Fruit fly (Drosophila melanogaster) whole organism, prepupa: ENCODE results near the gene Fer3HCH.
A peak's percentile ranks its signal among the peaks of the same experiment; 100 is the strongest.

Experiments used
- Blimp-1 ChIP-seq: fragments of 200-800 bp; sonication (Bioruptor generic); optimal IDR thresholded peaks from 3 replicates; lab custom pipeline; 2017; ENCODE audit warnings: missing biosample characterization, missing genetic modification characterization, mild to moderate bottlenecking, moderate library complexity, missing genetic modification reagents
- CG10631 ChIP-seq: fragments of 200-800 bp; sonication (Bioruptor generic); optimal IDR thresholded peaks from 2 replicates; lab custom pipeline; 2016; ENCODE audit warnings: missing biosample characterization, missing genetic modification characterization
- CG10669 ChIP-seq: fragments of 200-800 bp; sonication (Bioruptor generic); optimal IDR thresholded peaks from 3 replicates; lab custom pipeline; 2018; ENCODE audit warnings: missing biosample characterization, mild to moderate bottlenecking, missing genetic modification characterization, moderate library complexity
- CG11294 ChIP-seq: fragments of 200-800 bp; sonication (Bioruptor generic); IDR thresholded peaks from 2 replicates; pipeline ENCODE4 v1.3.6; 2022; ENCODE audit warnings: missing biosample characterization, missing genetic modification characterization
- CG1621 ChIP-seq: fragments of 200-800 bp; sonication (Bioruptor generic); optimal IDR thresholded peaks from 3 replicates; lab custom pipeline; 2018; ENCODE audit warnings: missing biosample characterization, mild to moderate bottlenecking, missing genetic modification characterization
- CG3032 ChIP-seq: fragments of 200-800 bp; optimal IDR thresholded peaks from 2 replicates; lab custom pipeline; 2019; ENCODE audit warnings: missing biosample characterization, mild to moderate bottlenecking, missing genetic modification characterization, moderate library complexity
- CG32006 ChIP-seq: fragments of 200-800 bp; sonication (Bioruptor generic); optimal IDR thresholded peaks from 3 replicates; lab custom pipeline; 2017; ENCODE audit warnings: missing biosample characterization, mild to moderate bottlenecking, missing genetic modification characterization
- CG3919 ChIP-seq: fragments of 200-800 bp; sonication (Bioruptor generic); optimal IDR thresholded peaks from 3 replicates; lab custom pipeline; 2016; ENCODE audit warnings: missing biosample characterization, missing genetic modification characterization
- CG6163 ChIP-seq: fragments of 200-800 bp; sonication (Bioruptor generic); IDR thresholded peaks from 3 replicates; pipeline ENCODE4 v1.3.6; 2022; ENCODE audit warnings: missing biosample characterization, missing genetic modification characterization
- CG6276 ChIP-seq: fragments of 200-800 bp; sonication (Bioruptor generic); optimal IDR thresholded peaks from 2 replicates; lab custom pipeline; 2017; ENCODE audit warnings: missing biosample characterization, mild to moderate bottlenecking, missing genetic modification characterization
- CG6792 ChIP-seq: fragments of 200-800 bp; sonication (Bioruptor generic); optimal IDR thresholded peaks from 3 replicates; lab custom pipeline; 2016; ENCODE audit warnings: missing biosample characterization, missing genetic modification characterization
- CG6808 ChIP-seq: fragments of 200-800 bp; sonication (Bioruptor generic); optimal IDR thresholded peaks from 3 replicates; lab custom pipeline; 2017; ENCODE audit warnings: missing biosample characterization, missing genetic modification characterization, mild to moderate bottlenecking, moderate library complexity, missing genetic modification reagents
- CG6854 ChIP-seq: fragments of 200-800 bp; sonication (Bioruptor generic); optimal IDR thresholded peaks from 2 replicates; lab custom pipeline; 2017; ENCODE audit warnings: missing biosample characterization, mild to moderate bottlenecking, missing genetic modification characterization
- CG7368 ChIP-seq: fragments of 200-800 bp; sonication (Bioruptor generic); optimal IDR thresholded peaks from 3 replicates; lab custom pipeline; 2016; ENCODE audit warnings: missing biosample characterization, missing genetic modification characterization
- CG8119 ChIP-seq: fragments of 200-800 bp; sonication (Bioruptor generic); IDR thresholded peaks from 3 replicates; pipeline ENCODE4 v1.3.6; 2022; ENCODE audit warnings: missing biosample characterization, missing genetic modification characterization
- CG8319 ChIP-seq: fragments of 200-800 bp; sonication (Bioruptor generic); optimal IDR thresholded peaks from 3 replicates; lab custom pipeline; 2016; ENCODE audit warnings: missing biosample characterization, missing genetic modification characterization
- CG8632 ChIP-seq: fragments of 200-800 bp; sonication (Bioruptor generic); optimal IDR thresholded peaks from 3 replicates; lab custom pipeline; 2016; ENCODE audit warnings: missing biosample characterization, missing genetic modification characterization
- CG9139 ChIP-seq: fragments of 200-800 bp; sonication (Bioruptor generic); optimal IDR thresholded peaks from 3 replicates; lab custom pipeline; 2017; ENCODE audit warnings: missing biosample characterization, mild to moderate bottlenecking, missing genetic modification characterization
- Eip75B ChIP-seq: fragments of 200-800 bp; sonication (Bioruptor generic); optimal IDR thresholded peaks from 3 replicates; lab custom pipeline; 2016; ENCODE audit warnings: missing biosample characterization, missing genetic modification characterization
- Eip78C ChIP-seq: fragments of 200-800 bp; sonication (Bioruptor generic); peaks from one replicate; lab custom pipeline; 2016; ENCODE audit warnings: missing biosample characterization, missing genetic modification characterization
- Ets21C ChIP-seq: fragments of 200-800 bp; sonication (Bioruptor generic); optimal IDR thresholded peaks from 3 replicates; lab custom pipeline; 2016; ENCODE audit warnings: missing biosample characterization, missing genetic modification characterization
- Hr38 ChIP-seq: sonication (Bioruptor generic); optimal IDR thresholded peaks from 2 replicates; lab custom pipeline; 2016; ENCODE audit warnings: missing biosample characterization, missing genetic modification characterization
- Hr4 ChIP-seq: fragments of 200-800 bp; sonication (Bioruptor generic); optimal IDR thresholded peaks from 3 replicates; lab custom pipeline; 2016; ENCODE audit warnings: missing biosample characterization, missing genetic modification characterization
- Lpt ChIP-seq: fragments of 200-800 bp; sonication (Bioruptor generic); optimal IDR thresholded peaks from 3 replicates; lab custom pipeline; 2016; ENCODE audit warnings: missing biosample characterization, missing genetic modification characterization
- Met ChIP-seq: fragments of 200-800 bp; sonication (Bioruptor generic); optimal IDR thresholded peaks from 3 replicates; lab custom pipeline; 2016; ENCODE audit warnings: missing biosample characterization, missing genetic modification characterization
- OdsH ChIP-seq: fragments of 200-800 bp; sonication (Bioruptor generic); optimal IDR thresholded peaks from 3 replicates; lab custom pipeline; 2016; ENCODE audit warnings: missing biosample characterization, missing genetic modification characterization
- Sox102F ChIP-seq: fragments of 200-800 bp; sonication (Bioruptor generic); optimal IDR thresholded peaks from 2 replicates; lab custom pipeline; 2016; ENCODE audit warnings: missing biosample characterization, mild to moderate bottlenecking, missing genetic modification characterization
- Sox14 ChIP-seq: fragments of 200-800 bp; sonication (Bioruptor generic); optimal IDR thresholded peaks from 3 replicates; lab custom pipeline; 2016; ENCODE audit warnings: missing biosample characterization, missing genetic modification characterization
- Sox15 ChIP-seq: fragments of 200-800 bp; sonication (Bioruptor generic); optimal IDR thresholded peaks from 3 replicates; lab custom pipeline; 2016; ENCODE audit warnings: missing biosample characterization, missing genetic modification characterization
- achi ChIP-seq: fragments of 200-800 bp; sonication (Bioruptor generic); optimal IDR thresholded peaks from 3 replicates; lab custom pipeline; 2016; ENCODE audit warnings: missing biosample characterization, missing genetic modification characterization
- acj6 ChIP-seq: fragments of 200-800 bp; sonication (Bioruptor generic); optimal IDR thresholded peaks from 3 replicates; lab custom pipeline; 2016; ENCODE audit warnings: missing biosample characterization, missing genetic modification characterization
- dsx ChIP-seq: fragments of 200-800 bp; optimal IDR thresholded peaks from 3 replicates; lab custom pipeline; 2019; ENCODE audit warnings: missing biosample characterization, mild to moderate bottlenecking, missing genetic modification characterization, moderate library complexity; ENCODE audit not compliant: poor library complexity, severe bottlenecking
- esn ChIP-seq: fragments of 200-800 bp; sonication (Bioruptor generic); optimal IDR thresholded peaks from 2 replicates; lab custom pipeline; 2016; ENCODE audit warnings: missing biosample characterization, mild to moderate bottlenecking, missing genetic modification characterization, moderate library complexity
- fd59A ChIP-seq: fragments of 200-800 bp; sonication (Bioruptor generic); optimal IDR thresholded peaks from 2 replicates; lab custom pipeline; 2017; ENCODE audit warnings: missing biosample characterization, mild to moderate bottlenecking, missing genetic modification characterization, missing genetic modification reagents
- fd85E ChIP-seq: fragments of 200-800 bp; sonication (Bioruptor generic); optimal IDR thresholded peaks from 3 replicates; lab custom pipeline; 2016; ENCODE audit warnings: missing biosample characterization, missing genetic modification characterization
- fkh ChIP-seq: fragments of 200-800 bp; sonication (Bioruptor generic); optimal IDR thresholded peaks from 3 replicates; lab custom pipeline; 2017; ENCODE audit warnings: missing biosample characterization, mild to moderate bottlenecking, missing genetic modification characterization, moderate library complexity
- pdm3 ChIP-seq: fragments of 200-800 bp; sonication (Bioruptor generic); optimal IDR thresholded peaks from 3 replicates; lab custom pipeline; 2016; ENCODE audit warnings: missing biosample characterization, missing genetic modification characterization
- salr ChIP-seq, 2 experiments: fragments of 200-800 bp; sonication (Bioruptor generic); optimal IDR thresholded peaks; 3 replicates each; lab custom pipeline; 2016 to 2018; ENCODE audit warnings: missing biosample characterization in 2 of 2, missing genetic modification characterization in 2 of 2, mild to moderate bottlenecking in 1 of 2
- ss ChIP-seq, 2 experiments: fragments of 200-800 bp; sonication (Bioruptor generic); optimal IDR thresholded peaks; 2 replicates in 1 of 2; 3 replicates in 1 of 2; lab custom pipeline; 2017 to 2018; ENCODE audit warnings: mild to moderate bottlenecking in 2 of 2, missing biosample characterization in 2 of 2, missing genetic modification characterization in 2 of 2, moderate library complexity in 1 of 2
- svp ChIP-seq: fragments of 200-800 bp; sonication (Bioruptor generic); peaks from one replicate; lab custom pipeline; 2016; ENCODE audit warnings: missing biosample characterization, missing genetic modification characterization
- topi ChIP-seq: fragments of 200-800 bp; sonication (Bioruptor generic); optimal IDR thresholded peaks from 3 replicates; lab custom pipeline; 2016; ENCODE audit warnings: missing biosample characterization, missing genetic modification characterization

Gene Fer3HCH

DNA sequence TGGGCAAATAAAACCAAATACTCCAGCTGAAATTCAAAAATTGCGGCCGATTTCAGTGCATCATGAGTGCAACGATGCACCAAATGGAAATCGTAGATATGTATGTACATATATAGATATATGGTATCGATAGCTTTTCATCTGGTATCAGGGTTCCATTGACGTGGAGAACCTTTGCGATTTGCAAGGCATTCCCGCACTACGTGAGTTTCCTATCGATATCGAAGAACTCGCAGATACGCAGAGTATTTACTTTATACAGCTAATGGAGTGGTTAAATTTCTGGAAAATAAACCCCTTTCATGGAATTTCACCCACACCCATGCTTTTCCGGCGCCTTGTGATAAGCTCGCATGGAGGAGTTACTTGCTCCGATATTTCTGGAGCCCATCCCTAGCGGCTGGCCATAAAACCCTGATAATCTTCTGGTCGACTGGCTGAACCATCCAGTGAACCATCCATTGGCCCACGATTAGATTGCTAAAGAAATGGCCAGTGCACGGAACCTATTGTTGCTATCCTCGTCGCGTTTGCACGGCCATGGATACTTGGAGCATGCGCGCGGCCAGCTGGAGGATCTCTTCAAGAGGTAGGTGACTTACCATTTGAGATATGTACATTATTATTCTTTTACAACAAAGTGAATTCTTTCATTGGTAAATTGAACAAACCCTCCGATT is 13.8 kb downstream of the Fer3HCH start, which contains the start of gene CG2200 (continued):
- TF ChIP-seq fd85E (GFP tag; lab: Kevin White, UChicago) (peak; percentile 36), salr (GFP tag; optimal IDR thresholded peaks at IDR 0.05; lab: Kevin White, UChicago) (peak in 1 of 2 experiments; percentile 19), esn (GFP tag; lab: Kevin White, UChicago) (peak; percentile 84), CG11294 (GFP tag; lab: Robert Waterston, UW) (peak; percentile 53; the same call in 1 of the 2 replicates), Hr4 (GFP tag; lab: Kevin White, UChicago) (peak; percentile 70), CG7368 (GFP tag; lab: Kevin White, UChicago) (peak; percentile 71), Ets21C (GFP tag; lab: Kevin White, UChicago) (peak; percentile 72), OdsH (peak; percentile 71), CG6854 (GFP tag; lab: Kevin White, UChicago) (peak; percentile 29), Eip75B (GFP tag; lab: Kevin White, UChicago) (peak; percentile 64), CG6792 (GFP tag; lab: Kevin White, UChicago) (peak; percentile 76), CG10669 (GFP tag; lab: Kevin White, UChicago) (peak; percentile 58), CG1621 (peak; percentile 38), Eip78C (GFP tag; lab: Kevin White, UChicago) (peak; percentile 88), CG6163 (GFP tag; lab: Robert Waterston, UW) (peak; percentile 70), CG3032 (peak; percentile 66), Hr38 (GFP tag; lab: Kevin White, UChicago) (no peak), topi (GFP tag; lab: Kevin White, UChicago) (peak; percentile 78), CG8119 (GFP tag; lab: Robert Waterston, UW) (peak; percentile 57; the same call in 2 of the 3 replicates), CG6808 (GFP tag; lab: Kevin White, UChicago) (peak; percentile 63), pdm3 (GFP tag; lab: Kevin White, UChicago) (peak; percentile 81), ss (GFP tag; optimal IDR thresholded peaks at IDR 0.05; lab: Kevin White, UChicago) (no peak), CG6276 (GFP tag; lab: Kevin White, UChicago) (no peak), CG8632 (peak; percentile 57), Sox102F (GFP tag; lab: Kevin White, UChicago) (peak; percentile 82), dsx (peak; percentile 22), svp (GFP tag; lab: Kevin White, UChicago) (peak; percentile 93), Blimp-1 (GFP tag; lab: Kevin White, UChicago) (peak; percentile 2), CG8319 (GFP tag; lab: Kevin White, UChicago) (peak; percentile 59)

DNA sequence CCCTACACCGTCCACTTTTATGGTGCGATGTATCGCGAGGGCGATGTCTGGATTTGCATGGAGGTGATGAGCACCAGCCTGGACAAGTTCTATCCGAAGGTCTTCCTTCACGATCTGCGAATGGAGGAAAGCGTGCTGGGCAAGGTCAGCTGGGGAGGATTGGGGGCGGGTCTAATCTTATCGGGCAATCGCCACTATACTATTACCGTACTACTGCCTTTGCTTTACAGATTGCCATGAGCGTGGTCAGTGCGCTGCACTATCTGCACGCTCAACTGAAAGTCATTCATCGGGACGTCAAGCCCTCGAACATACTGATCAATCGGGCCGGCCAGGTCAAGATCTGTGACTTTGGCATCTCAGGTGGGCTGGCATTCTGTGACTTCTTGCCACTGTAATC is 16.1 kb downstream of the Fer3HCH start:
- TF ChIP-seq CG9139 (GFP tag; lab: Kevin White, UChicago) = no peak
- TF ChIP-seq CG8319 (GFP tag; lab: Kevin White, UChicago) = no peak
- TF ChIP-seq CG32006 (GFP tag; lab: Kevin White, UChicago) = no peak

DNA sequence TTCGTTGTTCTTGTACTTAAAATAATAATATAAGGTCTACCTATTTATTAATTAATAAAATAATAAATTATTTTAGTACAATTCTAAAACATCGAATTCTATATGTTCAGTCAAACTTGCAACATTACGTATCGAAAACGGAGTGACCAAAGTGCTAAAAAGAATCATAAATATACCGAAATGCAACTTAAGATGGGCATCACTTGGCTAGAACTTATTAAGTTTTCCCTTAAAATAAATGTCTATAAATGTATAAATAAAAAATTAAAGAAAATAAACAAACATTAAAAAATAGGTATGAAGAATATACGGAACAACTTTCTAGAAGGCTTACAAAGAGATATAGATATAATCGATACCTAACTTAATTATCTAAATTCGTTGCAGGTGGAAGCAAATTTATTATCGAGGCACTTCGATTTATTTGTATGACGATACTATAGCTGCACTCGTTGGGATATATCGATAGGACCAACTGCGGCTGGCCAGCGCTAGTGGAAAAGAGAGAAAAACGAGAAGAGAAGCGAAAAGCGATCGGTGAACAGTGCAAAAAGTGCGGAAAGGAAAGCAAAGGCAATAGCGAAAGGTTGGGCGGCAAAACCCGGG is 17.2 kb downstream of the Fer3HCH start, which contains the start of gene lic:
lic (plus strand) TSS at position 490 of the 606 bp plus-strand sequence.
- TF ChIP-seq CG8119 (GFP tag; lab: Robert Waterston, UW) = no peak
- TF ChIP-seq svp (GFP tag; lab: Kevin White, UChicago) = peak; percentile 6
- peak; percentile 92 for TF ChIP-seq CG6808 (GFP tag; lab: Kevin White, UChicago)

DNA sequence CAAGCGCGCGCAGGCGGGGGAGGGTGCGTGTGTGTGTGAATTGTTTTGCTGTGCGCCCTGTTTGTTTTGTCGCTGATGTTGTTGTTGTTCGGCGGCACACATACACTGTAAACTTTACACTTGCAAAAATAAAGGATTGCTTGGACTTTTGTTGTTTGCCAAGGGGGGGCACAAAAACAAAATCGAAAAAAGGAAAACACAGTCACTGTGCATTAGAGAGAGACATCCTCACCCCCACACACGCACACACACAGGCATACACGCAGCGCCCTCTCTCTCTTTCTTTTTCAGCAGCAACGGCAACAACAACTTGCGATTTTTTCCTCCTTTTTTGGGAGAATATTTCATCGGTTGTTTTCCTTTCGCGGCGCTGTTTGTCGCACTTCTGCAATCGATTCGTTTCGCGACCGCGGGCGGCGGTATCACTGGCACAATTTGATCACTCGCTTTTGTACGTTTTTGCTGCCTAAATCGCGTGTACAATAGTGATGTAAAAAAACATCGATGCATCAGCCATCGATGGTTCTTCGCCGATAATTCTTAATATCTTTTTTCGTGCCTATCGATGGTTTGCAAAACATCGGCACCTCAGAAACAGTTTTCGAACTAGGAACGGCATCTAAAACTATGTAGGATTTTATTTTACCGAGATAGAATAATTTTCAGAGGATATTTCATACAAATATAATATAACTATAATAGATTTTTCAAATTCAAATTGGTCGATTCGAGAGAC is 17.9 kb downstream of the Fer3HCH start, which contains the start of gene hep:
hep (minus strand) TSS at position 515 of the 736 bp plus-strand sequence.
- TF ChIP-seq dsx (peak; percentile 7), CG10631 (no peak), acj6 (GFP tag; lab: Kevin White, UChicago) (no peak), achi (GFP tag; lab: Kevin White, UChicago) (no peak), CG6808 (GFP tag; lab: Kevin White, UChicago) (no peak), CG8632 (peak; percentile 30), Lpt (GFP tag; lab: Kevin White, UChicago) (peak; percentile 19), Eip78C (GFP tag; lab: Kevin White, UChicago) (peak; percentile 63), ss (GFP tag; optimal IDR thresholded peaks at IDR 0.05; lab: Kevin White, UChicago) (peak; percentile 16 to 50), CG6854 (GFP tag; lab: Kevin White, UChicago) (peak; percentile 29), fd59A (GFP tag; lab: Kevin White, UChicago) (peak; percentile 1), CG3919 (GFP tag; lab: Kevin White, UChicago) (peak; percentile 36), fkh (GFP tag; lab: Kevin White, UChicago) (peak; percentile 69), Sox15 (GFP tag; lab: Kevin White, UChicago) (no peak), Sox14 (GFP tag; lab: Kevin White, UChicago) (peak; percentile 5), Met (GFP tag; lab: Kevin White, UChicago) (no peak), CG8119 (GFP tag; lab: Robert Waterston, UW) (peak; percentile 52; the same call in 2 of the 3 replicates)
